Worm (Caenorhabditis elegans) whole organism, young adult: ENCODE measurements around the gene ZK563.7.

Experiments
- B0336.3 ChIP-seq: fragments of 200-800 bp; sonication (Bioruptor generic); IDR thresholded peaks from 2 replicates; pipeline ENCODE4 v1.3.6; 2022; ENCODE audit warnings: missing genetic modification characterization, missing compliant biosample characterization
- F23B12.7 ChIP-seq: sonication (generic microtip); optimal IDR thresholded peaks from 2 replicates; lab custom pipeline; 2017; ENCODE audit warnings: missing genetic modification characterization, mild to moderate bottlenecking, missing compliant biosample characterization, antibody characterized with exemption, moderate library complexity; ENCODE audit not compliant: insufficient read depth
- F37B4.10 ChIP-seq: fragments of 200-800 bp; sonication (Bioruptor generic); IDR thresholded peaks from 2 replicates; pipeline ENCODE4 v1.3.6; 2022; ENCODE audit warnings: missing genetic modification characterization, missing compliant biosample characterization
- F39B2.1 ChIP-seq: fragments of 200-800 bp; sonication (Bioruptor generic); IDR thresholded peaks from 2 replicates; pipeline ENCODE4 v1.3.6; 2022; ENCODE audit warnings: missing genetic modification reagents, missing genetic modification characterization, missing compliant biosample characterization
- F49E8.2 ChIP-seq: sonication (generic microtip); optimal IDR thresholded peaks from 3 replicates; lab custom pipeline; 2017; ENCODE audit warnings: missing genetic modification characterization, mild to moderate bottlenecking, missing compliant biosample characterization, antibody characterized with exemption, moderate library complexity; ENCODE audit not compliant: insufficient read depth
- T07F8.4 ChIP-seq: sonication (generic microtip); optimal IDR thresholded peaks from 2 replicates; lab custom pipeline; 2016; ENCODE audit warnings: mild to moderate bottlenecking, missing genetic modification characterization, moderate library complexity, missing compliant biosample characterization
- Y79H2A.3 ChIP-seq: fragments of 200-800 bp; sonication (Bioruptor generic); conservative IDR thresholded peaks from 2 replicates; pipeline ENCODE4 v1.3.6; 2022; ENCODE audit warnings: missing genetic modification reagents, missing genetic modification characterization, missing compliant biosample characterization
- Y95B8A.8 ChIP-seq: fragments of 200-800 bp; sonication (Bioruptor generic); IDR thresholded peaks from 2 replicates; pipeline ENCODE4 v1.3.6; 2022; ENCODE audit warnings: missing genetic modification reagents, missing genetic modification characterization, missing compliant biosample characterization
- atf-7 ChIP-seq: sonication (generic microtip); optimal IDR thresholded peaks from 2 replicates; lab custom pipeline; 2017; ENCODE audit warnings: mild to moderate bottlenecking, missing genetic modification characterization, missing compliant biosample characterization
- athp-1 ChIP-seq: sonication (generic microtip); optimal IDR thresholded peaks from 2 replicates; lab custom pipeline; 2017; ENCODE audit warnings: mild to moderate bottlenecking, missing genetic modification characterization, missing compliant biosample characterization
- bed-1 ChIP-seq: fragments of 200-800 bp; sonication (Bioruptor generic); IDR thresholded peaks from 2 replicates; pipeline ENCODE4 v1.3.6; 2022; ENCODE audit warnings: missing genetic modification reagents, missing genetic modification characterization, missing compliant biosample characterization
- cebp-2 ChIP-seq: fragments of 200-800 bp; sonication (Bioruptor generic); IDR thresholded peaks from 2 replicates; pipeline ENCODE4 v1.3.6; 2022; ENCODE audit warnings: missing genetic modification characterization, missing compliant biosample characterization
- ceh-40 ChIP-seq: fragments of 200-800 bp; sonication (Bioruptor generic); IDR thresholded peaks from 2 replicates; pipeline ENCODE4 v1.3.6; 2022; ENCODE audit warnings: missing genetic modification characterization, missing compliant biosample characterization
- ceh-91 ChIP-seq: fragments of 200-800 bp; sonication (Bioruptor generic); IDR thresholded peaks from 2 replicates; pipeline ENCODE4 v1.3.6; 2022; ENCODE audit warnings: missing genetic modification reagents, missing genetic modification characterization, missing compliant biosample characterization
- die-1 ChIP-seq: sonication (generic microtip); optimal IDR thresholded peaks from 2 replicates; lab custom pipeline; 2016; ENCODE audit warnings: missing genotype, mild to moderate bottlenecking, missing genetic modification characterization, missing compliant biosample characterization
- dox-1 ChIP-seq: fragments of 200-800 bp; sonication (Bioruptor generic); IDR thresholded peaks from 2 replicates; pipeline ENCODE4 v1.3.6; 2022; ENCODE audit warnings: missing genetic modification reagents, missing genetic modification characterization, missing compliant biosample characterization
- egl-44 ChIP-seq: fragments of 200-800 bp; sonication (Bioruptor generic); IDR thresholded peaks from 2 replicates; pipeline ENCODE4 v1.3.6; 2022; ENCODE audit warnings: missing genetic modification reagents, missing genetic modification characterization, missing compliant biosample characterization
- ets-4 ChIP-seq: fragments of 200-800 bp; sonication (Bioruptor generic); optimal IDR thresholded peaks from 2 replicates; lab custom pipeline; 2018; ENCODE audit warnings: mild to moderate bottlenecking, missing genetic modification characterization, missing compliant biosample characterization
- hlh-12 ChIP-seq: sonication (generic microtip); optimal IDR thresholded peaks from 2 replicates; lab custom pipeline; 2016; ENCODE audit warnings: missing genetic modification characterization, missing compliant biosample characterization
- hmg-20 ChIP-seq: fragments of 200-800 bp; sonication (Bioruptor generic); IDR thresholded peaks from 2 replicates; pipeline ENCODE4 v1.3.6; 2022; ENCODE audit warnings: missing genetic modification reagents, missing genetic modification characterization, missing compliant biosample characterization
- hsf-1 ChIP-seq: fragments of 200-800 bp; sonication (Bioruptor generic); IDR thresholded peaks from 2 replicates; pipeline ENCODE4 v1.3.6; 2022; ENCODE audit warnings: missing genetic modification reagents, missing genetic modification characterization, missing compliant biosample characterization
- lin-26 ChIP-seq: fragments of 200-800 bp; sonication (Bioruptor generic); IDR thresholded peaks from 2 replicates; pipeline ENCODE4 v1.3.6; 2022; ENCODE audit warnings: missing genetic modification reagents, missing genetic modification characterization, missing compliant biosample characterization
- lin-35 ChIP-seq, 3 experiments: fragments of 150-350 bp in 2 of 3; sonication (generic microtip) in 1 of 3; optimal IDR thresholded peaks; 2 replicates each; lab custom pipeline; 2014 to 2018; ENCODE audit warnings: missing biosample characterization in 3 of 3, missing genetic modification characterization in 3 of 3, missing genetic modification reagents in 3 of 3
- madf-8 ChIP-seq: fragments of 200-800 bp; sonication (Bioruptor generic); conservative IDR thresholded peaks from 2 replicates; pipeline ENCODE4 v1.3.6; 2022; ENCODE audit warnings: missing genetic modification reagents, missing genetic modification characterization, missing compliant biosample characterization
- mxl-1 ChIP-seq: sonication (generic microtip); optimal IDR thresholded peaks from 2 replicates; lab custom pipeline; 2016; ENCODE audit warnings: missing genetic modification characterization, missing compliant biosample characterization
- nhr-27 ChIP-seq: fragments of 200-800 bp; sonication (Bioruptor generic); optimal IDR thresholded peaks from 2 replicates; lab custom pipeline; 2018; ENCODE audit warnings: mild to moderate bottlenecking, missing genetic modification characterization, moderate library complexity, missing compliant biosample characterization
- nhr-80 ChIP-seq: sonication (generic microtip); optimal IDR thresholded peaks from 2 replicates; lab custom pipeline; 2016; ENCODE audit warnings: missing genetic modification characterization, missing compliant biosample characterization
- rec-8 ChIP-seq, 2 experiments: sonication (generic microtip); optimal IDR thresholded peaks; 2 replicates each; lab custom pipeline; 2016; ENCODE audit warnings: mild to moderate bottlenecking in 2 of 2, missing genetic modification characterization in 2 of 2, missing genetic modification reagents in 2 of 2, missing genotype in 2 of 2, missing biosample characterization in 1 of 2, missing compliant biosample characterization in 1 of 2, moderate library complexity in 1 of 2
- sdz-38 ChIP-seq: sonication (generic microtip); optimal IDR thresholded peaks from 2 replicates; lab custom pipeline; 2016; ENCODE audit warnings: missing genotype, missing genetic modification characterization, missing compliant biosample characterization
- sea-2 ChIP-seq: fragments of 200-800 bp; sonication (Bioruptor generic); IDR thresholded peaks from 2 replicates; pipeline ENCODE4 v1.3.6; 2022; ENCODE audit warnings: missing genetic modification characterization, missing compliant biosample characterization
- unc-62 ChIP-seq: fragments of 150-350 bp; optimal IDR thresholded peaks from 2 replicates; lab custom pipeline; 2014; ENCODE audit warnings: missing biosample characterization, missing genetic modification reagents, missing genetic modification characterization
- ztf-22 ChIP-seq: fragments of 200-800 bp; sonication (Bioruptor generic); optimal IDR thresholded peaks from 2 replicates; lab custom pipeline; 2018; ENCODE audit warnings: mild to moderate bottlenecking, missing genetic modification characterization, moderate library complexity, missing compliant biosample characterization
- ztf-25 ChIP-seq: fragments of 200-800 bp; sonication (Bioruptor generic); IDR thresholded peaks from 2 replicates; pipeline ENCODE4 v1.3.6; 2022; ENCODE audit warnings: missing genetic modification reagents, missing genetic modification characterization, missing compliant biosample characterization
- ztf-3 ChIP-seq: fragments of 200-800 bp; sonication (Bioruptor generic); optimal IDR thresholded peaks from 2 replicates; lab custom pipeline; 2018; ENCODE audit warnings: mild to moderate bottlenecking, missing genetic modification characterization, missing compliant biosample characterization

ZK563.7 gene

DNA sequence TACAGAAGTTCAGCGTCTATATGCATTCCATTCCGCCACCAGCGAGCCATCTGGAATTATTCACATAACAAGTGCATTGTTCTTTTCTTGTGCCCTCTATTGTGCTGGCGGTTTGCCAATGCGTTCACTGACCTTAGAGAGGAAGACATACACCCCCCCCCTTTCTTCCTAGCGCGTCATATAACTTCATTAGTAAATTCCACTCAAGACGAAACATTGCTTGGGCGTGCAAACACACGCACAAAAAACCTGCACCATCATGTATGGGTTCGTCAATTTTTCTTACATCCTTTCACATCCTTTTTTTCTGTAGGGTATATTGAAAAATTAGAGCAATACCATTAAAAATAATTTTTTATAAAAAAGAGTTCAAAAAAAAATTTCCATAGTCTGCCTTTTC lies 28.7 kb upstream of the ZK563.7 start, which contains the start of gene ZK816.1:
TSS of gene ZK816.1 (plus strand) at position 187 of the 400 bp plus-strand sequence.
- TF ChIP-seq die-1 (no peak), dox-1 (GFP tag; lab: Robert Waterston, UW) (no peak), sea-2 (GFP tag; lab: Robert Waterston, UW) (no peak), ets-4 (no peak), F39B2.1 (GFP tag; lab: Robert Waterston, UW) (no peak), athp-1 (tag; lab: Kevin White, UChicago) (no peak), T07F8.4 (tag; lab: Kevin White, UChicago) (no peak), ztf-3 (no peak), B0336.3 (GFP tag; lab: Robert Waterston, UW) (no peak), cebp-2 (GFP tag; lab: Robert Waterston, UW) (no peak), madf-8 (GFP tag; lab: Robert Waterston, UW) (no peak), lin-35 (GFP tag; optimal IDR thresholded peaks at IDR 0.05; lab: Kevin White, UChicago) (no peak), egl-44 (GFP tag; lab: Robert Waterston, UW) (no peak), lin-26 (no peak), ceh-40 (no peak), mxl-1 (tag; lab: Kevin White, UChicago) (no peak), atf-7 (tag; lab: Kevin White, UChicago) (no peak), sdz-38 (no peak), F49E8.2 (no peak), rec-8 (tag; optimal IDR thresholded peaks at IDR 0.05; lab: Kevin White, UChicago) (no peak)

DNA sequence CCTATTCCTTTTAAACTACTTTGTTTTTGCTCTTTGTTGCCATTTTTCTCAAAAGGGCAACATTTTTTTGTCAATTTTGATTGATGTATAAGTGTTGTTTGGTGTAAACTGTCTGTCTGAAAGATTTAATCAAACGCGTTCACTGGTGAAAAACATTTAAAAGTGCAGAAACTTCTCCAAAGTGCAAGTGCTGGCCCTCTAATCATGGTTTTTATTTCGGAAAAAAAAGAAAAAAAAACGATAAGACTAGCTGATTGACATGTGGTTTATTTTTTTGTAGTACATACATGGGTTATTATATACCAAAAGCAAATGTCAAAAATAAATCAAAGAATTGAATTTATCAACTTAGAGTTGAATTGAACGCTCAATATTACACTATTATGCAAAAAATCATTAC lies 17.9 kb upstream of the ZK563.7 start, which contains the start of gene dhs-26:
TSS of gene dhs-26 (minus strand) at position 116 of the 400 bp plus-strand sequence.
- peak; percentile 21 for TF ChIP-seq unc-62 (GFP tag; lab: Kevin White, UChicago)
- TF ChIP-seq hmg-20 (GFP tag; lab: Robert Waterston, UW) = no peak
- TF ChIP-seq nhr-80 = peak; percentile 82
- TF ChIP-seq ztf-25 (GFP tag; lab: Robert Waterston, UW) = no peak

DNA sequence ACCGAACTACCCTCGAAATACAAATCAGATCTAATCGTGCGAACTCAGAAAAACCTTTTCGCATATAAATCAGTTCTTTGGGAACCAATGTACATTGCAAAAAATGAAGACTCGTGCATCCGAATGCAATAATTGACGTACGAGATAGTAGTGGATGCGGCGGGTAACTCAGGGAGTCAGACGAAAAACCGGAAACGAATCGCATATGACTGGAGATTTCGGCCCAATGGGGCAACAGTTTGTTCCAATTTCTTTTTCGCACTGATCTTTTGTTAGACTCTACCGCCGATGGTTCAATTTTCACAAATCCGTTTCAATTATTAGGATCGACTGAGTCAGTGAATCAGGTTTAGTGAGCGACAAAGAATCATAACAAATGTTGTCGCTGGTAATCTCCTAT lies 13.5 kb upstream of the ZK563.7 start:
- TF ChIP-seq bed-1 (GFP tag; lab: Robert Waterston, UW) (0 out of 2 replicates have a peak, but pooled peaks have one; percentile 40), nhr-27 (tag; lab: Kevin White, UChicago) (no peak)

DNA sequence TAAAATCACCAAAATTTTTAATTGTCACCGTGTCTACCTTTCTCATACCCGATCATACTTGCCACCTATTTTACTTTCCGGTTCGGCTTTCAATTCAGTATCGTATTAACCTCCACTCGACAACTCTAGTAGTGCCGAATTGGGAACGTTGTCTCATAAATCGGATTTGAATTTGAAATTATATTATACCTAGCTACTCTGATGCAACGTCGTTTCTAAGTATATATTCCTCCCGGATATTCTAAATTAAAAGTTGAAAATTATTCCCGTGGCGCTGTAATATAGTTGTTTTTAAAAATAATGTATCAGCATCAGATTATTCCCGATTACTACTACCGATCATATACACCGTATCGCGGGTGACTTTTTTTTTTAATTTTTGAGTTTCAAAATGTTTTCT lies 11.6 kb upstream of the ZK563.7 start, which contains the start of gene ZK563.2:
TSS of gene ZK563.2 (plus strand) at position 301 of the 400 bp plus-strand sequence.
- TF ChIP-seq F37B4.10 = no peak
- no peak for TF ChIP-seq nhr-27 (tag; lab: Kevin White, UChicago)
- TF ChIP-seq Y79H2A.3 (GFP tag; lab: Robert Waterston, UW) = no peak
- TF ChIP-seq bed-1 (GFP tag; lab: Robert Waterston, UW) = no peak
- no peak for TF ChIP-seq lin-35 (GFP tag; optimal IDR thresholded peaks at IDR 0.05; lab: Kevin White, UChicago)
- no peak for TF ChIP-seq ceh-91 (GFP tag; lab: Robert Waterston, UW)
- TF ChIP-seq F23B12.7 (tag; lab: Kevin White, UChicago) = no peak
- TF ChIP-seq Y95B8A.8 = no peak
- TF ChIP-seq hsf-1 = no peak
- TF ChIP-seq ztf-22 (GFP tag; lab: Kevin White, UChicago) = no peak
- TF ChIP-seq hlh-12 = no peak
- no peak for TF ChIP-seq rec-8 (tag; optimal IDR thresholded peaks at IDR 0.05; lab: Kevin White, UChicago)
